Worm (Caenorhabditis elegans) whole organism, L2 larva: Measurements from ENCODE around the gene C32A9.1.

Experiments used
- C34F6.9 ChIP-seq: fragments of 150-350 bp; optimal IDR thresholded peaks from 2 replicates; lab custom pipeline; 2014; ENCODE audit warnings: missing biosample characterization, missing genetic modification characterization
- F13H6.1 ChIP-seq: sonication (generic microtip); optimal IDR thresholded peaks from 2 replicates; lab custom pipeline; 2016; ENCODE audit warnings: missing genetic modification characterization, missing compliant biosample characterization
- R02D3.7 ChIP-seq: fragments of 150-350 bp; optimal IDR thresholded peaks from 2 replicates; lab custom pipeline; 2014; ENCODE audit warnings: missing biosample characterization, missing genetic modification characterization
- alr-1 ChIP-seq: fragments of 150-350 bp; optimal IDR thresholded peaks from 2 replicates; lab custom pipeline; 2014; ENCODE audit warnings: missing biosample characterization, missing genetic modification characterization
- aly-2 ChIP-seq: fragments of 150-350 bp; optimal IDR thresholded peaks from 2 replicates; lab custom pipeline; 2014; ENCODE audit warnings: missing biosample characterization, missing genetic modification characterization
- ama-1 ChIP-seq: fragments of 150-350 bp; optimal IDR thresholded peaks from 2 replicates; lab custom pipeline; 2018; ENCODE audit warnings: inconsistent platforms
- blmp-1 ChIP-seq: sonication (generic microtip); optimal IDR thresholded peaks from 2 replicates; lab custom pipeline; 2017; ENCODE audit warnings: missing genetic modification characterization, mild to moderate bottlenecking, missing compliant biosample characterization, antibody characterized with exemption, moderate library complexity; ENCODE audit not compliant: insufficient read depth
- ceh-16 ChIP-seq: fragments of 150-350 bp; optimal IDR thresholded peaks from 2 replicates; lab custom pipeline; 2014; ENCODE audit warnings: missing biosample characterization, missing genetic modification characterization
- ceh-82 ChIP-seq: fragments of 150-350 bp; optimal IDR thresholded peaks from 2 replicates; lab custom pipeline; 2014; ENCODE audit warnings: missing biosample characterization, missing genetic modification characterization
- dmd-4 ChIP-seq: sonication (generic microtip); optimal IDR thresholded peaks from 2 replicates; lab custom pipeline; 2017; ENCODE audit warnings: missing biosample characterization, missing genetic modification characterization
- egl-27 ChIP-seq: sonication (generic microtip); optimal IDR thresholded peaks from 3 replicates; lab custom pipeline; 2017; ENCODE audit warnings: missing biosample characterization, missing genetic modification reagents, missing genetic modification characterization
- elt-1 ChIP-seq: fragments of 150-350 bp; optimal IDR thresholded peaks from 2 replicates; lab custom pipeline; 2014; ENCODE audit warnings: missing biosample characterization, missing genetic modification characterization
- elt-3 ChIP-seq: sonication (generic microtip); optimal IDR thresholded peaks from 2 replicates; lab custom pipeline; 2017; ENCODE audit warnings: missing biosample characterization, missing genetic modification characterization
- gmeb-1 ChIP-seq: fragments of 150-350 bp; optimal IDR thresholded peaks from 2 replicates; lab custom pipeline; 2014; ENCODE audit warnings: missing biosample characterization, missing genetic modification characterization
- lin-11 ChIP-seq: fragments of 150-350 bp; sonication (generic microtip); optimal IDR thresholded peaks from 2 replicates; lab custom pipeline; 2014; ENCODE audit warnings: missing biosample characterization, missing genetic modification characterization, inconsistent platforms, mixed read lengths
- lin-13 ChIP-seq: fragments of 150-350 bp; optimal IDR thresholded peaks from 2 replicates; lab custom pipeline; 2014; ENCODE audit warnings: missing biosample characterization, missing genetic modification reagents, missing genetic modification characterization
- lin-39 ChIP-seq: fragments of 150-350 bp; optimal IDR thresholded peaks from 2 replicates; lab custom pipeline; 2014; ENCODE audit warnings: missing biosample characterization, missing genetic modification reagents, missing genetic modification characterization
- mab-5 ChIP-seq: fragments of 150-350 bp; optimal IDR thresholded peaks from 2 replicates; lab custom pipeline; 2014; ENCODE audit warnings: missing biosample characterization, missing genetic modification characterization
- mbf-1 ChIP-seq: sonication (generic microtip); optimal IDR thresholded peaks from 2 replicates; lab custom pipeline; 2017; ENCODE audit warnings: missing biosample characterization, missing genetic modification characterization
- mdl-1 ChIP-seq, 2 experiments: fragments of 150-350 bp in 1 of 2; sonication (generic microtip) in 1 of 2; optimal IDR thresholded peaks; 2 replicates each; lab custom pipeline; 2017; ENCODE audit warnings: missing biosample characterization in 2 of 2, missing genetic modification characterization in 2 of 2
- nhr-10 ChIP-seq: sonication (generic microtip); optimal IDR thresholded peaks from 2 replicates; lab custom pipeline; 2017; ENCODE audit warnings: missing biosample characterization, missing genetic modification characterization
- nhr-11 ChIP-seq: fragments of 150-350 bp; optimal IDR thresholded peaks from 2 replicates; lab custom pipeline; 2014; ENCODE audit warnings: missing biosample characterization, missing genetic modification characterization
- nhr-12 ChIP-seq: fragments of 150-350 bp; optimal IDR thresholded peaks from 2 replicates; lab custom pipeline; 2014; ENCODE audit warnings: missing biosample characterization, missing genetic modification characterization
- nhr-129 ChIP-seq: fragments of 150-350 bp; optimal IDR thresholded peaks from 2 replicates; lab custom pipeline; 2014; ENCODE audit warnings: missing biosample characterization, missing genetic modification characterization
- nhr-21 ChIP-seq: fragments of 150-350 bp; optimal IDR thresholded peaks from 2 replicates; lab custom pipeline; 2014; ENCODE audit warnings: missing biosample characterization, missing genetic modification characterization
- nhr-23 ChIP-seq: fragments of 150-350 bp; optimal IDR thresholded peaks from 2 replicates; lab custom pipeline; 2014; ENCODE audit warnings: missing biosample characterization, missing genetic modification reagents, missing genetic modification characterization
- nhr-6 ChIP-seq: fragments of 150-350 bp; optimal IDR thresholded peaks from 2 replicates; lab custom pipeline; 2014; ENCODE audit warnings: missing biosample characterization, missing genetic modification characterization
- peb-1 ChIP-seq: fragments of 150-350 bp; optimal IDR thresholded peaks from 2 replicates; lab custom pipeline; 2014; ENCODE audit warnings: missing biosample characterization, missing genetic modification characterization
- sem-4 ChIP-seq: fragments of 150-350 bp; optimal IDR thresholded peaks from 2 replicates; lab custom pipeline; 2014; ENCODE audit warnings: missing biosample characterization, missing genetic modification reagents, missing genetic modification characterization
- skn-1 ChIP-seq: sonication (generic microtip); optimal IDR thresholded peaks from 2 replicates; lab custom pipeline; 2017; ENCODE audit warnings: missing biosample characterization, missing genetic modification characterization
- sma-9 ChIP-seq, 2 experiments: fragments of 150-350 bp in 1 of 2; sonication (generic microtip) in 1 of 2; optimal IDR thresholded peaks; 2 replicates each; lab custom pipeline; 2014 to 2016; ENCODE audit warnings: missing genetic modification characterization in 2 of 2, mild to moderate bottlenecking in 1 of 2, missing biosample characterization in 1 of 2, missing compliant biosample characterization in 1 of 2, missing genetic modification reagents in 1 of 2, moderate library complexity in 1 of 2
- snpc-4 ChIP-seq: fragments of 150-350 bp; optimal IDR thresholded peaks from 2 replicates; lab custom pipeline; 2014; ENCODE audit warnings: missing biosample characterization, missing genetic modification characterization
- unc-39 ChIP-seq: fragments of 150-350 bp; optimal IDR thresholded peaks from 2 replicates; lab custom pipeline; 2014; ENCODE audit warnings: missing biosample characterization, missing genetic modification characterization
- unc-55 ChIP-seq: fragments of 150-350 bp; sonication (generic microtip); optimal IDR thresholded peaks from 3 replicates; lab custom pipeline; 2014; ENCODE audit warnings: missing biosample characterization, missing genetic modification reagents, missing genetic modification characterization
- unc-62 ChIP-seq: fragments of 150-350 bp; optimal IDR thresholded peaks from 2 replicates; lab custom pipeline; 2014; ENCODE audit warnings: missing biosample characterization, missing genetic modification reagents, missing genetic modification characterization
- ztf-1 ChIP-seq: fragments of 200-800 bp; sonication (Bioruptor generic); conservative IDR thresholded peaks from 2 replicates; pipeline ENCODE4 v1.3.6; 2022; ENCODE audit warnings: missing genetic modification characterization, missing compliant biosample characterization
- ztf-4 ChIP-seq: fragments of 150-350 bp; optimal IDR thresholded peaks from 2 replicates; lab custom pipeline; 2014; ENCODE audit warnings: missing biosample characterization, missing genetic modification characterization

The C32A9.1 gene

ce11 chrX:10279299-10279698 lies 19.4 kb upstream of the C32A9.1 start, which contains the start of gene slc-9B.1:
Gene slc-9B.1, plus strand, starts transcription at chrX:10279599.
- TF ChIP-seq ceh-82 (tag; lab: Kevin White, UChicago), result no peak
- no peak for TF ChIP-seq ztf-4 (tag; lab: Kevin White, UChicago)
- TF ChIP-seq unc-62 (GFP tag; lab: Kevin White, UChicago), result no peak
- TF ChIP-seq snpc-4, result no peak
- no peak for TF ChIP-seq ztf-1 (GFP tag; lab: Robert Waterston, UW)
- no peak for TF ChIP-seq lin-39 (tag; lab: Kevin White, UChicago)
- TF ChIP-seq nhr-12, result no peak

ce11 chrX:10277118-10277517 lies 17.2 kb upstream of the C32A9.1 start:
- TF ChIP-seq mab-5 (tag; lab: Kevin White, UChicago), result no peak
- no peak for TF ChIP-seq nhr-23
- no peak for TF ChIP-seq ceh-16 (tag; lab: Kevin White, UChicago)
- no peak for TF ChIP-seq sem-4 (tag; lab: Kevin White, UChicago)
- TF ChIP-seq snpc-4, result no peak
- TF ChIP-seq nhr-6 (tag; lab: Kevin White, UChicago), result no peak
- TF ChIP-seq ceh-82 (tag; lab: Kevin White, UChicago), result no peak
- no peak for TF ChIP-seq nhr-11 (tag; lab: Kevin White, UChicago)
- TF ChIP-seq elt-3 (tag; lab: Kevin White, UChicago), result no peak
- no peak for TF ChIP-seq unc-39 (tag; lab: Kevin White, UChicago)
- TF ChIP-seq R02D3.7, result no peak
- TF ChIP-seq blmp-1 (tag; lab: Kevin White, UChicago), result no peak
- TF ChIP-seq mbf-1, result no peak
- no peak for TF ChIP-seq nhr-10

ce11 chrX:10274470-10274869 lies 14.5 kb upstream of the C32A9.1 start:
- TF ChIP-seq skn-1, result no peak
- TF ChIP-seq unc-39 (tag; lab: Kevin White, UChicago), result no peak
- no peak for TF ChIP-seq lin-39 (tag; lab: Kevin White, UChicago)
- TF ChIP-seq dmd-4 (tag; lab: Kevin White, UChicago), result no peak
- TF ChIP-seq F13H6.1 (tag; lab: Kevin White, UChicago), result no peak
- no peak for TF ChIP-seq nhr-129 (tag; lab: Kevin White, UChicago)
- TF ChIP-seq ceh-16 (tag; lab: Kevin White, UChicago), result no peak
- no peak for TF ChIP-seq elt-1
- no peak for TF ChIP-seq nhr-11 (tag; lab: Kevin White, UChicago)
- TF ChIP-seq mdl-1 (tag; optimal IDR thresholded peaks at IDR 0.05; lab: Kevin White, UChicago), result no peak
- no peak for TF ChIP-seq aly-2
- no peak for TF ChIP-seq C34F6.9 (tag; lab: Kevin White, UChicago)
- TF ChIP-seq peb-1 (tag; lab: Kevin White, UChicago), result no peak
- no peak for TF ChIP-seq nhr-10
- no peak for TF ChIP-seq ama-1
- no peak for TF ChIP-seq nhr-23
- TF ChIP-seq alr-1 (tag; lab: Kevin White, UChicago), result no peak
- TF ChIP-seq, all 48 proteins: peak for 0

ce11 chrX:10273392-10273791 lies 13.5 kb upstream of the C32A9.1 start, which contains the start of gene F41E7.2:
Gene F41E7.2, plus strand, starts transcription at chrX:10273692.
- TF ChIP-seq unc-39 (tag; lab: Kevin White, UChicago), result no peak
- TF ChIP-seq aly-2, result no peak
- TF ChIP-seq nhr-12, result no peak
- TF ChIP-seq unc-55 (GFP tag; lab: Kevin White, UChicago), result no peak
- no peak for TF ChIP-seq peb-1 (tag; lab: Kevin White, UChicago)
- TF ChIP-seq nhr-23, result no peak

ce11 chrX:10262299-10262698 lies 2.4 kb upstream of the C32A9.1 start:
- TF ChIP-seq nhr-129 (tag; lab: Kevin White, UChicago) (no peak), peb-1 (tag; lab: Kevin White, UChicago) (no peak), egl-27 (no peak), lin-13 (GFP tag; lab: Kevin White, UChicago) (no peak), unc-55 (GFP tag; lab: Kevin White, UChicago) (no peak), lin-11 (tag; lab: Kevin White, UChicago) (no peak), dmd-4 (tag; lab: Kevin White, UChicago) (no peak), gmeb-1 (tag; lab: Kevin White, UChicago) (no peak), snpc-4 (no peak), unc-62 (GFP tag; lab: Kevin White, UChicago) (no peak), nhr-21 (no peak), sma-9 (GFP tag; optimal IDR thresholded peaks at IDR 0.05; lab: Kevin White, UChicago) (no peak), sma-9 (tag; optimal IDR thresholded peaks at IDR 0.05; lab: Kevin White, UChicago) (no peak)
